Worm (Caenorhabditis elegans): ENCODE results near the gene F39B3.7.

F39B3.7 gene

DNA sequence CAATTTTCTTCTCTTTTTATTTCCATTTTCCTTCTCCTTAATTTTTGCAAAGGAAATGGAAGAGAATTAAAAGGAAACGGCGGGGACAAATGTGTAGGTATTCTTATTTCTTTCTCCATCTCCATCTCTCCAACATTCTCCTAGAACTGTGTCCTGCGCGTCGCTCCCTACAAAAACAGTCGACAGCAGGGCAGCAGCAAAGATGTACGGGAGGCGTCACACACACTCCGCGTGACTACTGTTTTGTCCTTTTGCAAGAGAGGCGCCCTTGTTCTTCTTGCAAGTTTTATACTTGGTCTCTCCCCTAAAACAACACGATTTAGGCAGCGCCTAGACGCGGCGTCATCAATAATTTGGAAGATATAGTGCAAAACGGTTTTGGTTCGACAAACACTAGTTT, 27.3 kb downstream of the F39B3.7 start:
- TF ChIP-seq egl-27 (tag; optimal IDR thresholded peaks at IDR 0.05) (no peak), F13H6.1 (tag; optimal IDR thresholded peaks at IDR 0.05) (no peak), unc-55 (GFP tag; optimal IDR thresholded peaks at IDR 0.05) (no peak), peb-1 (tag; optimal IDR thresholded peaks at IDR 0.05) (no peak), mbf-1 (tag; optimal IDR thresholded peaks at IDR 0.05) (no peak), gmeb-1 (tag; optimal IDR thresholded peaks at IDR 0.05) (no peak), nhr-129 (tag; optimal IDR thresholded peaks at IDR 0.05) (no peak), sma-9 (GFP tag; optimal IDR thresholded peaks at IDR 0.05) (peak; percentile 21), sma-9 (tag; optimal IDR thresholded peaks at IDR 0.05) (no peak), lsy-2 (tag; optimal IDR thresholded peaks at IDR 0.05) (no peak), ztf-1 (GFP tag; conservative IDR thresholded peaks at IDR 0.05) (no peak), ZK546.5 (tag; optimal IDR thresholded peaks at IDR 0.05) (no peak), nhr-25 (tag; optimal IDR thresholded peaks at IDR 0.05) (peak; percentile 62), nhr-23 (tag; optimal IDR thresholded peaks at IDR 0.05) (no peak), Y55F3AM.14 (GFP tag; optimal IDR thresholded peaks at IDR 0.05) (no peak), nhr-21 (tag; optimal IDR thresholded peaks at IDR 0.05) (peak; percentile 54), nhr-237 (tag; optimal IDR thresholded peaks at IDR 0.05) (no peak), crh-2 (tag; optimal IDR thresholded peaks at IDR 0.05) (no peak), sem-4 (tag; optimal IDR thresholded peaks at IDR 0.05) (no peak), dmd-4 (tag; optimal IDR thresholded peaks at IDR 0.05) (no peak), ztf-11 (tag; optimal IDR thresholded peaks at IDR 0.05) (no peak), nhr-10 (tag; optimal IDR thresholded peaks at IDR 0.05) (no peak), elt-1 (tag; optimal IDR thresholded peaks at IDR 0.05) (no peak), lin-39 (tag; optimal IDR thresholded peaks at IDR 0.05) (no peak), nhr-11 (tag; optimal IDR thresholded peaks at IDR 0.05) (no peak), aly-2 (tag; optimal IDR thresholded peaks at IDR 0.05) (no peak), mdl-1 (tag; optimal IDR thresholded peaks at IDR 0.05) (peak; percentile 28 to 46), sma-3 (GFP tag; optimal IDR thresholded peaks at IDR 0.05) (peak; percentile 56), ceh-82 (tag; optimal IDR thresholded peaks at IDR 0.05) (no peak), ceh-16 (tag; optimal IDR thresholded peaks at IDR 0.05) (peak; percentile 17), mab-5 (tag; optimal IDR thresholded peaks at IDR 0.05) (no peak), fos-1 (tag; optimal IDR thresholded peaks at IDR 0.05) (peak; percentile 21), C34F6.9 (tag; optimal IDR thresholded peaks at IDR 0.05) (no peak), ama-1 (optimal IDR thresholded peaks at IDR 0.05) (no peak), lin-13 (GFP tag; optimal IDR thresholded peaks at IDR 0.05) (no peak), unc-39 (tag; optimal IDR thresholded peaks at IDR 0.05) (no peak)

ce11 chrX:17537568-17537967, 29.7 kb downstream of the F39B3.7 start:
- TF ChIP-seq dmd-4 (tag; optimal IDR thresholded peaks at IDR 0.05) (no peak), fos-1 (tag; optimal IDR thresholded peaks at IDR 0.05) (peak; percentile 39)

DNA sequence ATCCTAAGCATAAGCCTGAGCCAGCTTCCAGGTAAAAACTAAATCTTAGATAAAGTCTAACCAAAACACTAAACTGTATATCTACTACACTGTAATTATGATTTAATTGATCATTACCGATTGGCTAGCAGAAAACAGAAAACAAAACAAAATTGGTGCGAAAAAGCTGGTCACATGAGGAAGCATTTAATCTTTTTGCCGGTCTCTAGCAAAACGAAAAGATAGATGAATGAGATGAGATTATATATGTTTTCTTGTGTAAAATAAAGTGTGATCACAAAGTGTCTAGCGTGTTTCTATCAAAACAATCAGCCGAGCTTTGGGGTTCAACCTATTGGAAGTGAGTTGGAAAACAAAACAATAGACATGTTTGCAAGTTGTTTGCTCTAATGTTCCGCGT, 32.4 kb downstream of the F39B3.7 start:
- TF ChIP-seq elt-1 (tag; optimal IDR thresholded peaks at IDR 0.05) (no peak), nhr-23 (tag; optimal IDR thresholded peaks at IDR 0.05) (no peak), lsy-2 (tag; optimal IDR thresholded peaks at IDR 0.05) (peak in 1 of 2 experiments; percentile 16), nhr-25 (tag; optimal IDR thresholded peaks at IDR 0.05) (no peak), unc-55 (GFP tag; optimal IDR thresholded peaks at IDR 0.05) (peak; percentile 26), nhr-77 (tag; optimal IDR thresholded peaks at IDR 0.05) (no peak), R02D3.7 (tag; optimal IDR thresholded peaks at IDR 0.05) (no peak), sma-9 (GFP tag; optimal IDR thresholded peaks at IDR 0.05) (peak; percentile 16), sma-9 (tag; optimal IDR thresholded peaks at IDR 0.05) (no peak), skn-1 (tag; optimal IDR thresholded peaks at IDR 0.05) (no peak), lin-13 (GFP tag; optimal IDR thresholded peaks at IDR 0.05) (no peak), ZK546.5 (tag; optimal IDR thresholded peaks at IDR 0.05) (no peak), nhr-129 (tag; optimal IDR thresholded peaks at IDR 0.05) (no peak), nhr-12 (tag; optimal IDR thresholded peaks at IDR 0.05) (no peak), gmeb-1 (tag; optimal IDR thresholded peaks at IDR 0.05) (no peak), sem-4 (tag; optimal IDR thresholded peaks at IDR 0.05) (no peak)

- peak; percentile 34 for TF ChIP-seq gmeb-1 (tag; optimal IDR thresholded peaks at IDR 0.05)
- peak; percentile 5 for TF ChIP-seq crh-2 (tag; optimal IDR thresholded peaks at IDR 0.05)
- no peak for TF ChIP-seq dmd-4 (tag; optimal IDR thresholded peaks at IDR 0.05)
- TF ChIP-seq fos-1 (tag; optimal IDR thresholded peaks at IDR 0.05) = peak; percentile 61
- TF ChIP-seq Y55F3AM.14 (GFP tag; optimal IDR thresholded peaks at IDR 0.05) = no peak
- no peak for TF ChIP-seq zag-1 (tag; optimal IDR thresholded peaks at IDR 0.05)
- TF ChIP-seq nhr-129 (tag; optimal IDR thresholded peaks at IDR 0.05) = no peak
- TF ChIP-seq sma-9 (GFP tag; optimal IDR thresholded peaks at IDR 0.05) = peak; percentile 67
- no peak for TF ChIP-seq sma-9 (tag; optimal IDR thresholded peaks at IDR 0.05)
- TF ChIP-seq ztf-11 (tag; optimal IDR thresholded peaks at IDR 0.05) = no peak
Measured at ce11 chrX:17534014-17534465, 33.2 kb downstream of the F39B3.7 start, which contains the start of gene F31A3.3. Gene F31A3.3 (minus strand): TSS chrX:17534064.
